Fruit fly (Drosophila melanogaster) whole organism, embryonic: ENCODE measurements around the gene Vps26.
A peak's percentile ranks its signal among the peaks of the same experiment; 100 is the strongest.

Experiments used
- Bgb ChIP-seq: fragments of 200-800 bp; sonication (Bioruptor generic); IDR thresholded peaks from 2 replicates; pipeline ENCODE4 v1.3.6; 2022; ENCODE audit warnings: missing biosample characterization, missing genetic modification characterization; ENCODE audit not compliant: partially characterized antibody
- CG10979 ChIP-seq: fragments of 200-800 bp; sonication (Bioruptor generic); optimal IDR thresholded peaks from 2 replicates; lab custom pipeline; 2018; ENCODE audit warnings: missing biosample characterization, mild to moderate bottlenecking, missing genetic modification characterization, moderate library complexity
- CG13287 ChIP-seq: fragments of 200-800 bp; sonication (Bioruptor generic); IDR thresholded peaks from 2 replicates; pipeline ENCODE4 v1.3.6; 2022; ENCODE audit warnings: missing biosample characterization, missing genetic modification characterization; ENCODE audit not compliant: partially characterized antibody
- CG14441 ChIP-seq: fragments of 200-800 bp; sonication (Bioruptor generic); IDR thresholded peaks from 2 replicates; pipeline ENCODE4 v1.3.6; 2022; ENCODE audit warnings: missing biosample characterization, missing genetic modification characterization
- CG15479 ChIP-seq: fragments of 200-800 bp; sonication (Bioruptor generic); optimal IDR thresholded peaks from 3 replicates; lab custom pipeline; 2019; ENCODE audit warnings: missing biosample characterization, mild to moderate bottlenecking, missing genetic modification characterization, moderate library complexity
- CG15514 ChIP-seq: fragments of 200-800 bp; sonication (Bioruptor generic); optimal IDR thresholded peaks from 3 replicates; lab custom pipeline; 2017; ENCODE audit warnings: missing biosample characterization, missing genetic modification characterization, mild to moderate bottlenecking, moderate library complexity, missing genetic modification reagents
- CG17612 ChIP-seq: fragments of 200-800 bp; sonication (Bioruptor generic); IDR thresholded peaks from 2 replicates; pipeline ENCODE4 v1.3.6; 2022; ENCODE audit warnings: missing biosample characterization, missing genetic modification characterization
- CG17802 ChIP-seq: fragments of 200-800 bp; sonication (Bioruptor generic); optimal IDR thresholded peaks from 2 replicates; lab custom pipeline; 2018; ENCODE audit warnings: missing biosample characterization, mild to moderate bottlenecking, missing genetic modification characterization, moderate library complexity
- CG2116 ChIP-seq: fragments of 200-800 bp; sonication (Bioruptor generic); optimal IDR thresholded peaks from 3 replicates; lab custom pipeline; 2018; ENCODE audit warnings: missing biosample characterization, mild to moderate bottlenecking, missing genetic modification characterization
- CG3407 ChIP-seq: fragments of 200-800 bp; sonication (Bioruptor generic); optimal IDR thresholded peaks from 2 replicates; lab custom pipeline; 2018; ENCODE audit warnings: missing biosample characterization, mild to moderate bottlenecking, missing genetic modification characterization
- CG34224 ChIP-seq: fragments of 200-800 bp; sonication (Bioruptor generic); IDR thresholded peaks from 3 replicates; pipeline ENCODE4 v1.3.6; 2022; ENCODE audit warnings: missing biosample characterization, missing genetic modification characterization; ENCODE audit not compliant: partially characterized antibody
- CG3995 ChIP-seq: fragments of 200-800 bp; sonication (Bioruptor generic); optimal IDR thresholded peaks from 3 replicates; lab custom pipeline; 2016; ENCODE audit warnings: missing biosample characterization, missing genetic modification characterization
- CG4617 ChIP-seq: fragments of 200-800 bp; sonication (Bioruptor generic); optimal IDR thresholded peaks from 3 replicates; lab custom pipeline; 2016; ENCODE audit warnings: missing biosample characterization, missing genetic modification characterization, borderline replicate concordance
- CG5180 ChIP-seq: fragments of 200-800 bp; sonication (Bioruptor generic); optimal IDR thresholded peaks from 3 replicates; lab custom pipeline; 2017; ENCODE audit warnings: missing biosample characterization, missing genetic modification characterization, mild to moderate bottlenecking, moderate library complexity, missing genetic modification reagents
- CG6791 ChIP-seq: fragments of 200-800 bp; sonication (Bioruptor generic); IDR thresholded peaks from 3 replicates; pipeline ENCODE4 v1.3.6; 2022; ENCODE audit warnings: missing biosample characterization, missing genetic modification characterization; ENCODE audit not compliant: partially characterized antibody
- CkIIα-i1 ChIP-seq: fragments of 200-800 bp; sonication (Bioruptor generic); IDR thresholded peaks from 2 replicates; pipeline ENCODE4 v1.3.6; 2022; ENCODE audit warnings: missing biosample characterization, missing genetic modification characterization
- Dll ChIP-seq: fragments of 200-800 bp; sonication (Bioruptor generic); IDR thresholded peaks from 4 replicates; pipeline ENCODE4 v1.3.6; 2022; ENCODE audit warnings: missing biosample characterization, missing genetic modification characterization; ENCODE audit not compliant: partially characterized antibody
- Doc3 ChIP-seq: fragments of 200-800 bp; sonication (Bioruptor generic); IDR thresholded peaks from 3 replicates; pipeline ENCODE4 v1.3.6; 2022; ENCODE audit warnings: missing biosample characterization, missing genetic modification characterization; ENCODE audit not compliant: partially characterized antibody
- Dref ChIP-seq: fragments of 200-800 bp; sonication (Bioruptor generic); IDR thresholded peaks from 2 replicates; pipeline ENCODE4 v1.3.6; 2022; ENCODE audit warnings: missing biosample characterization, missing genetic modification characterization
- Drgx ChIP-seq: fragments of 200-800 bp; sonication (Bioruptor generic); IDR thresholded peaks from 2 replicates; pipeline ENCODE4 v1.3.6; 2022; ENCODE audit warnings: missing biosample characterization, missing genetic modification characterization
- HmgZ ChIP-seq: fragments of 200-800 bp; sonication (Bioruptor generic); optimal IDR thresholded peaks from 2 replicates; lab custom pipeline; 2018; ENCODE audit warnings: missing biosample characterization, mild to moderate bottlenecking, missing genetic modification characterization
- MBD-R2 ChIP-seq: fragments of 200-800 bp; sonication (Bioruptor generic); IDR thresholded peaks from 2 replicates; pipeline ENCODE4 v1.3.6; 2022; ENCODE audit warnings: missing biosample characterization, missing genetic modification characterization
- MESR4 ChIP-seq: fragments of 200-800 bp; sonication (Bioruptor generic); optimal IDR thresholded peaks from 2 replicates; lab custom pipeline; 2018; ENCODE audit warnings: missing biosample characterization, mild to moderate bottlenecking, missing genetic modification characterization, moderate library complexity
- Mes4 ChIP-seq: fragments of 200-800 bp; sonication (Bioruptor generic); optimal IDR thresholded peaks from 2 replicates; lab custom pipeline; 2016; ENCODE audit warnings: missing biosample characterization, missing genetic modification characterization
- Neu2 ChIP-seq: fragments of 200-800 bp; sonication (Bioruptor generic); optimal IDR thresholded peaks from 3 replicates; lab custom pipeline; 2016; ENCODE audit warnings: missing biosample characterization, missing genetic modification characterization, borderline replicate concordance
- Pdp1 ChIP-seq, 2 experiments: fragments of 200-800 bp; sonication (Bioruptor generic); optimal IDR thresholded peaks; 3 replicates each; lab custom pipeline; 2016; ENCODE audit warnings: missing biosample characterization in 2 of 2, missing genetic modification characterization in 2 of 2, mild to moderate bottlenecking in 1 of 2, moderate library complexity in 1 of 2
- Sox102F ChIP-seq: fragments of 200-800 bp; sonication (Bioruptor generic); optimal IDR thresholded peaks from 2 replicates; lab custom pipeline; 2018; ENCODE audit warnings: missing biosample characterization, mild to moderate bottlenecking, missing genetic modification characterization, moderate library complexity
- Sry-δ ChIP-seq: fragments of 200-800 bp; sonication (Bioruptor generic); optimal IDR thresholded peaks from 2 replicates; lab custom pipeline; 2016; ENCODE audit warnings: missing biosample characterization, missing genetic modification characterization
- YL-1 ChIP-seq: fragments of 200-800 bp; sonication (Bioruptor generic); optimal IDR thresholded peaks from 3 replicates; lab custom pipeline; 2017; ENCODE audit warnings: missing biosample characterization, mild to moderate bottlenecking, missing genetic modification characterization
- ac ChIP-seq: fragments of 200-800 bp; sonication (Bioruptor generic); optimal IDR thresholded peaks from 3 replicates; lab custom pipeline; 2017; ENCODE audit warnings: missing biosample characterization, mild to moderate bottlenecking, missing genetic modification characterization
- amos ChIP-seq: fragments of 200-800 bp; sonication (Bioruptor generic); IDR thresholded peaks from 2 replicates; pipeline ENCODE4 v1.3.6; 2022; ENCODE audit warnings: missing biosample characterization, missing genetic modification characterization; ENCODE audit not compliant: partially characterized antibody
- bsh ChIP-seq, 2 experiments: fragments of 200-800 bp; sonication (Bioruptor generic); optimal IDR thresholded peaks; 2 replicates each; lab custom pipeline; 2017 to 2018; ENCODE audit warnings: mild to moderate bottlenecking in 2 of 2, missing biosample characterization in 2 of 2, missing genetic modification characterization in 2 of 2, moderate library complexity in 1 of 2
- cg ChIP-seq: fragments of 200-800 bp; sonication (Bioruptor generic); optimal IDR thresholded peaks from 3 replicates; lab custom pipeline; 2019; ENCODE audit warnings: missing biosample characterization, mild to moderate bottlenecking, missing genetic modification characterization, moderate library complexity
- croc ChIP-seq: fragments of 200-800 bp; sonication (Bioruptor generic); conservative IDR thresholded peaks from 3 replicates; pipeline ENCODE4 v1.3.6; 2022; ENCODE audit warnings: missing biosample characterization, missing genetic modification characterization
- hb ChIP-seq: fragments of 200-800 bp; sonication (Bioruptor generic); IDR thresholded peaks from 3 replicates; pipeline ENCODE4 v1.3.6; 2022; ENCODE audit warnings: missing biosample characterization, missing genetic modification characterization; ENCODE audit not compliant: partially characterized antibody
- inv ChIP-seq: fragments of 200-800 bp; sonication (Bioruptor generic); IDR thresholded peaks from 2 replicates; pipeline ENCODE4 v1.3.6; 2022; ENCODE audit warnings: missing biosample characterization, missing genetic modification characterization; ENCODE audit not compliant: partially characterized antibody
- lab ChIP-seq: fragments of 200-800 bp; sonication (Bioruptor generic); optimal IDR thresholded peaks from 3 replicates; lab custom pipeline; 2017; ENCODE audit warnings: missing biosample characterization, missing genetic modification characterization, mild to moderate bottlenecking, moderate library complexity, missing genetic modification reagents
- lbe ChIP-seq: fragments of 200-800 bp; sonication (Bioruptor generic); optimal IDR thresholded peaks from 2 replicates; lab custom pipeline; 2016; ENCODE audit warnings: missing biosample characterization, mild to moderate bottlenecking, missing genetic modification characterization
- nom ChIP-seq: fragments of 200-800 bp; sonication (Bioruptor generic); optimal IDR thresholded peaks from 2 replicates; lab custom pipeline; 2017; ENCODE audit warnings: missing biosample characterization, missing genetic modification characterization, mild to moderate bottlenecking, moderate library complexity, missing genetic modification reagents
- pb ChIP-seq: fragments of 200-800 bp; sonication (Bioruptor generic); optimal IDR thresholded peaks from 3 replicates; lab custom pipeline; 2016; ENCODE audit warnings: missing biosample characterization, missing genetic modification characterization
- ranshi ChIP-seq: fragments of 200-800 bp; sonication (Bioruptor generic); IDR thresholded peaks from 2 replicates; pipeline ENCODE4 v1.3.6; 2022; ENCODE audit warnings: missing biosample characterization, missing genetic modification characterization
- row ChIP-seq: fragments of 200-800 bp; sonication (Bioruptor generic); IDR thresholded peaks from 3 replicates; pipeline ENCODE4 v1.3.6; 2022; ENCODE audit warnings: missing biosample characterization, missing genetic modification characterization
- sisA ChIP-seq: fragments of 200-800 bp; sonication (Bioruptor generic); IDR thresholded peaks from 2 replicates; pipeline ENCODE4 v1.3.6; 2022; ENCODE audit warnings: missing biosample characterization, missing genetic modification characterization
- slp2 ChIP-seq: fragments of 200-800 bp; sonication (Bioruptor generic); optimal IDR thresholded peaks from 2 replicates; lab custom pipeline; 2016; ENCODE audit warnings: missing biosample characterization, missing genetic modification characterization
- tio ChIP-seq: fragments of 200-800 bp; sonication (Bioruptor generic); optimal IDR thresholded peaks from 2 replicates; lab custom pipeline; 2017; ENCODE audit warnings: missing biosample characterization, missing genetic modification characterization, inconsistent platforms
- unc-4 ChIP-seq: fragments of 200-800 bp; sonication (Bioruptor generic); IDR thresholded peaks from 2 replicates; pipeline ENCODE4 v1.3.6; 2022; ENCODE audit warnings: missing biosample characterization, missing genetic modification characterization; ENCODE audit not compliant: partially characterized antibody
- vnd ChIP-seq: fragments of 200-800 bp; sonication (Bioruptor generic); IDR thresholded peaks from 3 replicates; pipeline ENCODE4 v1.3.6; 2022; ENCODE audit warnings: missing biosample characterization, missing genetic modification characterization; ENCODE audit not compliant: partially characterized antibody
- z ChIP-seq: fragments of 200-800 bp; sonication (Bioruptor generic); IDR thresholded peaks from 3 replicates; pipeline ENCODE4 v1.3.6; 2022; ENCODE audit warnings: missing biosample characterization, missing genetic modification characterization

The Vps26 gene

DNA sequence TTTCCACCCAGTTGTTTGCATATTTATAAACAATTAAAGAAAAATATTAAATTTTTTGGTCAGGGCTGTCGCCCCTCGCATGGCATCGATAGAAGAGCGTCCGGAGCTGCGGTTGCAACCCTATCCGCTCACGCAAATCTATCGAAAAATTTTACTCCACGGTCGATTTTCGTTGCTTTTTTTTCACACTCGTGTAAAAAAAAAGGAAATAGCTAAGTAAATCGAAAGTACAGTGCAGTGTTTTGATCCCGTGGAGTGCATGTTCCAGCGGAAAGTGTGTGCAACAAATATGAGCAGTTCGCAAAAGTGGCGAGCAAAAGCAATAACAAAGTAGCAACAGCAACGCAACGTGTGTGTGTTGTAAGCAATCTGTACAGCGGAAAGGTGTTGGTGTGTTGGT lies 35.1 kb downstream of the Vps26 start, which contains the start of the genes Edem1 and Rbcn-3B (continued):
- TF ChIP-seq CG3407 (GFP tag; lab: Kevin White, UChicago) (no peak), tio (no peak), Mes4 (no peak), CG14441 (GFP tag; lab: Robert Waterston, UW) (no peak), CG2116 (GFP tag; lab: Kevin White, UChicago) (peak; percentile 61), HmgZ (tag; lab: Kevin White, UChicago) (peak; percentile 12), nom (GFP tag; lab: Kevin White, UChicago) (peak; percentile 69), row (peak; percentile 30; the same call in 1 of the 3 replicates), slp2 (no peak), CG13287 (GFP tag; lab: Robert Waterston, UW) (peak; percentile 44), CG15514 (peak; percentile 45), cg (GFP tag; lab: Kevin White, UChicago) (peak; percentile 82), Neu2 (GFP tag; lab: Kevin White, UChicago) (no peak), ac (GFP tag; lab: Kevin White, UChicago) (no peak), Dll (GFP tag; lab: Robert Waterston, UW) (peak; percentile 45; the same call in 2 of the 4 replicates), Drgx (GFP tag; lab: Robert Waterston, UW) (peak; percentile 14; the same call in 1 of the 2 replicates), Sox102F (no peak), CG3995 (GFP tag; lab: Kevin White, UChicago) (peak; percentile 77), ranshi (GFP tag; lab: Robert Waterston, UW) (no peak), CG17612 (GFP tag; lab: Robert Waterston, UW) (no peak), lbe (GFP tag; lab: Kevin White, UChicago) (peak; percentile 12), sisA (GFP tag; lab: Robert Waterston, UW) (no peak), CG17802 (tag; lab: Kevin White, UChicago) (no peak), Pdp1 (GFP tag; optimal IDR thresholded peaks at IDR 0.05; lab: Kevin White, UChicago) (peak in 1 of 2 experiments; percentile 33), YL-1 (GFP tag; lab: Kevin White, UChicago) (peak; percentile 41), CG6791 (peak; percentile 67; the same call in 2 of the 3 replicates), vnd (GFP tag; lab: Robert Waterston, UW) (peak; percentile 40; the same call in 1 of the 3 replicates), pb (GFP tag; lab: Kevin White, UChicago) (no peak), MESR4 (GFP tag; lab: Kevin White, UChicago) (peak; percentile 88), CG5180 (GFP tag; lab: Kevin White, UChicago) (peak; percentile 77), amos (GFP tag; lab: Robert Waterston, UW) (peak; percentile 68), Bgb (GFP tag; lab: Robert Waterston, UW) (peak; percentile 38), MBD-R2 (peak; percentile 46), inv (peak; percentile 52; the same call in 1 of the 2 replicates), CG10979 (tag; lab: Kevin White, UChicago) (no peak), CG34224 (peak; percentile 34; the same call in 2 of the 3 replicates), Dref (peak; percentile 64), hb (GFP tag; lab: Robert Waterston, UW) (peak; percentile 57; the same call in 1 of the 3 replicates), z (no peak), lab (GFP tag; lab: Kevin White, UChicago) (peak; percentile 16), CkIIα-i1 (GFP tag; lab: Robert Waterston, UW) (no peak), croc (GFP tag; lab: Robert Waterston, UW) (no peak), Sry-δ (GFP tag; lab: Kevin White, UChicago) (peak; percentile 19), unc-4 (GFP tag; lab: Robert Waterston, UW) (0 out of 2 replicates have a peak, but pooled peaks have one; percentile 32), bsh (GFP tag; optimal IDR thresholded peaks at IDR 0.05; lab: Kevin White, UChicago) (peak in 1 of 2 experiments; percentile 62), CG15479 (GFP tag; lab: Kevin White, UChicago) (peak; percentile 23), CG4617 (GFP tag; lab: Kevin White, UChicago) (peak; percentile 33), Doc3 (GFP tag; lab: Robert Waterston, UW) (peak; percentile 45; the same call in 1 of the 3 replicates)
